Worm (Caenorhabditis elegans) whole organism, L4 larva: Measurements from ENCODE around the gene F27B10.1.

Experiments
- ceh-28 ChIP-seq: fragments of 150-350 bp; optimal IDR thresholded peaks from 2 replicates; lab custom pipeline; 2014; ENCODE audit warnings: missing biosample characterization, missing genetic modification reagents, missing genetic modification characterization
- dve-1 ChIP-seq: sonication (generic microtip); optimal IDR thresholded peaks from 2 replicates; lab custom pipeline; 2017; ENCODE audit warnings: antibody characterized with exemption, mild to moderate bottlenecking, missing genetic modification characterization, missing compliant biosample characterization; ENCODE audit not compliant: insufficient read depth
- lin-15B ChIP-seq: fragments of 150-350 bp; sonication (generic microtip); optimal IDR thresholded peaks from 3 replicates; lab custom pipeline; 2014; ENCODE audit warnings: missing biosample characterization, missing genetic modification characterization
- nhr-11 ChIP-seq: fragments of 150-350 bp; optimal IDR thresholded peaks from 2 replicates; lab custom pipeline; 2014; ENCODE audit warnings: missing biosample characterization, missing genetic modification characterization
- nhr-28 ChIP-seq: fragments of 150-350 bp; optimal IDR thresholded peaks from 2 replicates; lab custom pipeline; 2014; ENCODE audit warnings: missing biosample characterization, missing genetic modification characterization
- nhr-42 ChIP-seq: fragments of 200-800 bp; sonication (Bioruptor generic); IDR thresholded peaks from 2 replicates; pipeline ENCODE4 v1.3.6; 2022; ENCODE audit warnings: missing genetic modification characterization, missing compliant biosample characterization
- nhr-48 ChIP-seq: sonication (generic microtip); optimal IDR thresholded peaks from 2 replicates; lab custom pipeline; 2016; ENCODE audit warnings: mild to moderate bottlenecking, missing genetic modification characterization, missing compliant biosample characterization
- php-3 ChIP-seq: fragments of 200-800 bp; sonication (Bioruptor generic); IDR thresholded peaks from 2 replicates; pipeline ENCODE4 v1.3.6; 2022; ENCODE audit warnings: missing genetic modification reagents, missing genetic modification characterization, missing compliant biosample characterization
- ztf-11 ChIP-seq: fragments of 150-350 bp; optimal IDR thresholded peaks from 2 replicates; lab custom pipeline; 2014; ENCODE audit warnings: missing biosample characterization, missing genetic modification characterization

- TF ChIP-seq nhr-42 = no peak
- TF ChIP-seq nhr-48 = no peak
- TF ChIP-seq nhr-11 = no peak
- no peak for TF ChIP-seq php-3
- no peak for TF ChIP-seq nhr-28 (tag; lab: Kevin White, UChicago)
- no peak for TF ChIP-seq ztf-11 (tag; lab: Kevin White, UChicago)
- no peak for TF ChIP-seq lin-15B (tag; lab: Kevin White, UChicago)
- TF ChIP-seq dve-1 (tag; lab: Kevin White, UChicago) = no peak
- no peak for TF ChIP-seq ceh-28 (tag; lab: Kevin White, UChicago)
These were observed 22.3 kb upstream of the F27B10.1 start for ce11 chrV:7050153-7050552.
